Worm (Caenorhabditis elegans) whole organism, early embryonic: ENCODE results near the gene F41H8.1.

Experiments
- F13C5.2 ChIP-seq: sonication (generic microtip); optimal IDR thresholded peaks from 2 replicates; lab custom pipeline; 2017; ENCODE audit warnings: mild to moderate bottlenecking, missing genetic modification characterization, inconsistent platforms, missing compliant biosample characterization
- aly-1 ChIP-seq: sonication (generic microtip); optimal IDR thresholded peaks from 2 replicates; lab custom pipeline; 2016; ENCODE audit warnings: missing genetic modification characterization, missing compliant biosample characterization
- ama-1 ChIP-seq: fragments of 150-350 bp; optimal IDR thresholded peaks from 2 replicates; lab custom pipeline; 2014
- ets-7 ChIP-seq: sonication (generic microtip); optimal IDR thresholded peaks from 2 replicates; lab custom pipeline; 2016; ENCODE audit warnings: missing genotype, missing genetic modification characterization, missing compliant biosample characterization
- flt-1 ChIP-seq: fragments of 200-800 bp; sonication (Bioruptor generic); IDR thresholded peaks from 2 replicates; pipeline ENCODE4 v1.3.6; 2022; ENCODE audit warnings: missing genetic modification characterization, missing compliant biosample characterization
- hmbx-1 ChIP-seq: sonication (generic microtip); optimal IDR thresholded peaks from 2 replicates; lab custom pipeline; 2016; ENCODE audit warnings: mild to moderate bottlenecking, missing genetic modification characterization, missing compliant biosample characterization
- pes-1 ChIP-seq: fragments of 200-800 bp; sonication (Bioruptor generic); IDR thresholded peaks from 2 replicates; pipeline ENCODE4 v1.3.6; 2022; ENCODE audit warnings: missing genetic modification reagents, missing genetic modification characterization, missing compliant biosample characterization
- scrt-1 ChIP-seq: fragments of 200-800 bp; sonication (Bioruptor generic); IDR thresholded peaks from 2 replicates; pipeline ENCODE4 v1.3.6; 2022; ENCODE audit warnings: missing genetic modification characterization, missing compliant biosample characterization
- tbx-11 ChIP-seq: fragments of 200-800 bp; sonication (Bioruptor generic); IDR thresholded peaks from 2 replicates; pipeline ENCODE4 v1.3.6; 2022; ENCODE audit warnings: missing genetic modification characterization, missing compliant biosample characterization
- tra-4 ChIP-seq: sonication (generic microtip); optimal IDR thresholded peaks from 2 replicates; lab custom pipeline; 2017; ENCODE audit warnings: missing genetic modification characterization, missing compliant biosample characterization

- TF ChIP-seq hmbx-1 (tag; lab: Kevin White, UChicago) (no peak), pes-1 (GFP tag; lab: Robert Waterston, UW) (no peak), tbx-11 (GFP tag; lab: Robert Waterston, UW) (no peak), aly-1 (tag; lab: Kevin White, UChicago) (no peak), ama-1 (lab: Kevin White, UChicago) (no peak), F13C5.2 (no peak), flt-1 (GFP tag; lab: Robert Waterston, UW) (no peak), ets-7 (tag; lab: Kevin White, UChicago) (no peak), scrt-1 (GFP tag; lab: Robert Waterston, UW) (no peak), tra-4 (tag; lab: Kevin White, UChicago) (no peak)
Observed at ce11 chrV:808260-808659, 25.2 kb upstream of the F41H8.1 start.
